Worm (Caenorhabditis elegans) whole organism, L1 larva: ENCODE measurements around the gene C18B2.2.

Source experiments
- fos-1 ChIP-seq: fragments of 150-350 bp; optimal IDR thresholded peaks from 2 replicates; lab custom pipeline; 2014; ENCODE audit warnings: missing biosample characterization, missing genetic modification characterization
- lin-15B ChIP-seq: fragments of 150-350 bp; sonication (generic microtip); optimal IDR thresholded peaks from 3 replicates; lab custom pipeline; 2014; ENCODE audit warnings: missing biosample characterization, missing genetic modification characterization
- nhr-28 ChIP-seq: fragments of 150-350 bp; optimal IDR thresholded peaks from 2 replicates; lab custom pipeline; 2014; ENCODE audit warnings: missing biosample characterization, missing genetic modification characterization
- nhr-71 ChIP-seq: sonication (generic microtip); optimal IDR thresholded peaks from 2 replicates; lab custom pipeline; 2016; ENCODE audit warnings: mild to moderate bottlenecking, missing genetic modification characterization, moderate library complexity, missing compliant biosample characterization
- pax-3 ChIP-seq: fragments of 200-800 bp; sonication (Bioruptor generic); optimal IDR thresholded peaks from 2 replicates; lab custom pipeline; 2018; ENCODE audit warnings: mild to moderate bottlenecking, missing genetic modification characterization, moderate library complexity, missing compliant biosample characterization

DNA sequence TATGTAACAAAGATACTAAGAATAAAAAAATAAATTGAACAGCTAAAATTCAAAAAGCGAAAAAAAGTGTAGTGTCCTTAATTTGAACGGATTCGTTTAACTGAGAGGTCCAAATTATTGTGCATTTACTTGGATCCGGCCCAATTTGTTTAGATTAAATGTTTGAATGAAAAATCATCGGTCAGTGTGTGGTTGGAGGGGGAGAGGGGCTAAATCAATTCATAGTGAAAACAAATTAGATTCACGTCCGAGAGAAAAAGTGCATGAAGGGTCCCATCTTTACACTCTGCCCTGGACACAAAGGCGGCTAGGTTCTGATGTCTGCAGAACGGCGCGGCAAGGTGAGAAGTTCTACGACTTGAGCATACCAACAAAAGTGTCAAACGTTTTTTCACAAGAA lies 4.4 kb upstream of the C18B2.2 start:
- no peak for TF ChIP-seq nhr-28 (tag; lab: Kevin White, UChicago)
- no peak for TF ChIP-seq nhr-71 (tag; lab: Kevin White, UChicago)
- TF ChIP-seq lin-15B (tag; lab: Kevin White, UChicago), result no peak
- no peak for TF ChIP-seq pax-3
- TF ChIP-seq fos-1, result no peak
